Worm (Caenorhabditis elegans): ENCODE results near the gene gba-2.
A peak's percentile ranks its signal among the peaks of the same experiment; 100 is the strongest.

DNA sequence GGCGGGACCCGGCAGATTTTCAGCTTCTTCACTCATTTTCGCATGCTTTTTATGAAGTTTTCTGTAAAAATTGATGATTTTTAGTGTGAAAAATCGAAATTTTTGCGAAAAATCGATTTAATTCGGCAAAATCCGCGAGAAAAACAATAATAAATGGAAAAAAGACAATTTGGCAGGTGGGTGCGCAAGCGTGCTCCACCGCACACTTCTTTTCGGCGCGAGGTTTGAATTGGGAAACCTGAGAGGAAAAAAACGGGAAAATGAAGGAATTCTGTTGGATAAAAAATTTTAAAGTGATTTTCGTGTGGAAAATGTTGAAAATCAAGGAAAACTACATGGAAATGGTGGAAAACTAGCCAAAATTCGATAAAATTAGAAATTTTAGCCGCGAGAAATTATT, 17.8 kb upstream of the gba-2 start, which contains the start of gene Y59C2A.2:
- TF ChIP-seq aha-1 (tag; optimal IDR thresholded peaks at IDR 0.05) (no peak), unc-62 (GFP tag; optimal IDR thresholded peaks at IDR 0.05) (no peak), mdl-1 (tag; optimal IDR thresholded peaks at IDR 0.05) (peak in 1 of 2 experiments; percentile 22), lsy-2 (tag; optimal IDR thresholded peaks at IDR 0.05) (peak; percentile 62 to 78), nhr-76 (tag; optimal IDR thresholded peaks at IDR 0.05) (no peak), tlp-1 (tag; optimal IDR thresholded peaks at IDR 0.05) (no peak), ama-1 (optimal IDR thresholded peaks at IDR 0.05) (no peak), ztf-11 (tag; optimal IDR thresholded peaks at IDR 0.05) (no peak), nhr-11 (tag; optimal IDR thresholded peaks at IDR 0.05) (no peak), fkh-10 (GFP tag; optimal IDR thresholded peaks at IDR 0.05) (no peak), nhr-12 (tag; optimal IDR thresholded peaks at IDR 0.05) (no peak), mab-9 (GFP tag; IDR thresholded peaks at IDR 0.05) (no peak)

All from whole organism, L1 larva.